Fruit fly (Drosophila melanogaster): ENCODE measurements around the gene TfIIEalpha.

The TfIIEalpha gene

dm6 chr3L:11696294-11697116 is 14.7 kb downstream of the TfIIEalpha start, which contains the start of gene Dph1 (continued):
- peak; percentile 48 for TF ChIP-seq Hnf4 (GFP tag; optimal IDR thresholded peaks at IDR 0.05)
- TF ChIP-seq CG32264 (GFP tag; optimal IDR thresholded peaks at IDR 0.05): peak; percentile 70

dm6 chr3L:11699163-11699562 is 17.3 kb downstream of the TfIIEalpha start, which contains the start of gene Dnai2:
Gene Dnai2, minus strand, starts transcription at chr3L:11699263.
- TF ChIP-seq lola (GFP tag; optimal IDR thresholded peaks at IDR 0.05) (no peak), CrebA (GFP tag; optimal IDR thresholded peaks at IDR 0.05; ENCODE audit: borderline replicate concordance) (no peak), Sp1 (GFP tag; optimal IDR thresholded peaks at IDR 0.05) (no peak), brk (GFP tag; optimal IDR thresholded peaks at IDR 0.05) (no peak), psq (GFP tag; optimal IDR thresholded peaks at IDR 0.05) (no peak), Hr78 (GFP tag; optimal IDR thresholded peaks at IDR 0.05) (no peak), OdsH (GFP tag; optimal IDR thresholded peaks at IDR 0.05) (no peak), Dfd (GFP tag; optimal IDR thresholded peaks at IDR 0.05) (no peak), Jra (GFP tag; optimal IDR thresholded peaks at IDR 0.05) (no peak), CG32264 (GFP tag; optimal IDR thresholded peaks at IDR 0.05) (no peak), Vsx2 (GFP tag; optimal IDR thresholded peaks at IDR 0.05; ENCODE audit: partially characterized antibody) (no peak), HLH106 (tag; optimal IDR thresholded peaks at IDR 0.05) (no peak), CG9705 (GFP tag; optimal IDR thresholded peaks at IDR 0.05) (no peak), jim (GFP tag; optimal IDR thresholded peaks at IDR 0.05) (no peak), Myc (optimal IDR thresholded peaks at IDR 0.05) (no peak)

dm6 chr3L:11701649-11702048 is 19.8 kb downstream of the TfIIEalpha start:
- TF ChIP-seq h (GFP tag; optimal IDR thresholded peaks at IDR 0.05) (no peak), psq (GFP tag; optimal IDR thresholded peaks at IDR 0.05) (no peak), brk (GFP tag; optimal IDR thresholded peaks at IDR 0.05) (no peak), dsf (GFP tag; optimal IDR thresholded peaks at IDR 0.05; ENCODE audit: borderline replicate concordance) (no peak), rgr (GFP tag; optimal IDR thresholded peaks at IDR 0.05) (no peak), sv (GFP tag; optimal IDR thresholded peaks at IDR 0.05) (no peak), GATAd (GFP tag; optimal IDR thresholded peaks at IDR 0.05) (no peak), Dif (GFP tag; optimal IDR thresholded peaks at IDR 0.05; ENCODE audit: partially characterized antibody) (no peak), Abd-B (GFP tag; optimal IDR thresholded peaks at IDR 0.05) (no peak), Rel (GFP tag; optimal IDR thresholded peaks at IDR 0.05) (no peak), Rel (tag; optimal IDR thresholded peaks at IDR 0.05) (no peak), Dfd (GFP tag; optimal IDR thresholded peaks at IDR 0.05) (no peak), fru (GFP tag; optimal IDR thresholded peaks at IDR 0.05) (no peak), N (GFP tag; optimal IDR thresholded peaks at IDR 0.05) (no peak)

- no peak for TF ChIP-seq Hr83 (GFP tag; optimal IDR thresholded peaks at IDR 0.05; ENCODE audit: poor library complexity, severe bottlenecking)
- no peak for TF ChIP-seq CrebA (GFP tag; optimal IDR thresholded peaks at IDR 0.05; ENCODE audit: borderline replicate concordance)
- no peak for TF ChIP-seq Rel (GFP tag; optimal IDR thresholded peaks at IDR 0.05)
- no peak for TF ChIP-seq Rel (tag; optimal IDR thresholded peaks at IDR 0.05)
- no peak for TF ChIP-seq foxo (GFP tag; optimal IDR thresholded peaks at IDR 0.05)
- TF ChIP-seq dmrt93B (GFP tag; optimal IDR thresholded peaks at IDR 0.05): no peak
- no peak for TF ChIP-seq psq (GFP tag; optimal IDR thresholded peaks at IDR 0.05)
- TF ChIP-seq CG32264 (GFP tag; optimal IDR thresholded peaks at IDR 0.05): no peak
- no peak for TF ChIP-seq N (GFP tag; optimal IDR thresholded peaks at IDR 0.05)
- no peak for TF ChIP-seq ey (GFP tag; optimal IDR thresholded peaks at IDR 0.05)
Measured at dm6 chr3L:11703579-11703978, 21.7 kb downstream of the TfIIEalpha start.

- TF ChIP-seq ey (GFP tag; optimal IDR thresholded peaks at IDR 0.05) (no peak), N (GFP tag; optimal IDR thresholded peaks at IDR 0.05) (no peak), rgr (GFP tag; optimal IDR thresholded peaks at IDR 0.05) (no peak), foxo (GFP tag; optimal IDR thresholded peaks at IDR 0.05) (no peak), pan (optimal IDR thresholded peaks at IDR 0.05) (no peak), CrebA (GFP tag; optimal IDR thresholded peaks at IDR 0.05; ENCODE audit: borderline replicate concordance) (no peak), lola (GFP tag; optimal IDR thresholded peaks at IDR 0.05) (no peak), psq (GFP tag; optimal IDR thresholded peaks at IDR 0.05) (no peak), Dif (GFP tag; optimal IDR thresholded peaks at IDR 0.05; ENCODE audit: partially characterized antibody) (no peak), dmrt93B (GFP tag; optimal IDR thresholded peaks at IDR 0.05) (no peak), tai (GFP tag; optimal IDR thresholded peaks at IDR 0.05) (no peak), fru (GFP tag; optimal IDR thresholded peaks at IDR 0.05) (no peak), sv (GFP tag; optimal IDR thresholded peaks at IDR 0.05) (no peak), Jra (GFP tag; optimal IDR thresholded peaks at IDR 0.05) (no peak), Abd-B (GFP tag; optimal IDR thresholded peaks at IDR 0.05) (no peak), usp (GFP tag; optimal IDR thresholded peaks at IDR 0.05) (no peak)
Measured at dm6 chr3L:11704902-11705546, 23.2 kb downstream of the TfIIEalpha start.
